Worm (Caenorhabditis elegans): Measurements from ENCODE around the gene Y57G11A.2.

ce11 chrIV:14491135-14491534 lies 28.2 kb downstream of the Y57G11A.2 start:
- no peak for TF ChIP-seq B0310.2 (tag; optimal IDR thresholded peaks at IDR 0.05)
- no peak for TF ChIP-seq ama-1 (optimal IDR thresholded peaks at IDR 0.05)
- TF ChIP-seq flt-1 (GFP tag; IDR thresholded peaks at IDR 0.05): no peak

Data from whole organism, early embryonic.